Worm (Caenorhabditis elegans) whole organism, young adult: ENCODE measurements around the gene F20D6.9.

Experiments
- B0035.1 ChIP-seq: sonication (generic microtip); optimal IDR thresholded peaks from 2 replicates; lab custom pipeline; 2016; ENCODE audit warnings: missing genetic modification characterization, mild to moderate bottlenecking, missing compliant biosample characterization, missing genotype, missing genetic modification reagents
- B0261.1 ChIP-seq: sonication (generic microtip); optimal IDR thresholded peaks from 2 replicates; lab custom pipeline; 2016; ENCODE audit warnings: mild to moderate bottlenecking, missing genetic modification characterization, moderate library complexity, missing compliant biosample characterization
- D2030.7 ChIP-seq: fragments of 200-800 bp; sonication (Bioruptor generic); IDR thresholded peaks from 2 replicates; pipeline ENCODE4 v1.3.6; 2022; ENCODE audit warnings: missing genetic modification reagents, missing genetic modification characterization, missing compliant biosample characterization
- F52B5.7 ChIP-seq: sonication (generic microtip); optimal IDR thresholded peaks from 2 replicates; lab custom pipeline; 2016; ENCODE audit warnings: mild to moderate bottlenecking, missing genetic modification characterization, missing compliant biosample characterization
- K12H6.12 ChIP-seq: fragments of 200-800 bp; sonication (Bioruptor generic); optimal IDR thresholded peaks from 2 replicates; lab custom pipeline; 2018; ENCODE audit warnings: mild to moderate bottlenecking, missing genetic modification characterization, missing compliant biosample characterization
- ZK185.1 ChIP-seq: sonication (generic microtip); optimal IDR thresholded peaks from 2 replicates; lab custom pipeline; 2016; ENCODE audit warnings: mild to moderate bottlenecking, missing genetic modification characterization, missing compliant biosample characterization; ENCODE audit not compliant: poor library complexity, severe bottlenecking
- akir-1 ChIP-seq: fragments of 200-800 bp; sonication (Bioruptor generic); optimal IDR thresholded peaks from 2 replicates; lab custom pipeline; 2018; ENCODE audit warnings: mild to moderate bottlenecking, missing genetic modification characterization, moderate library complexity, missing compliant biosample characterization
- aptf-3 ChIP-seq: fragments of 200-800 bp; sonication (Bioruptor generic); IDR thresholded peaks from 2 replicates; pipeline ENCODE4 v1.3.6; 2022; ENCODE audit warnings: missing genetic modification characterization, missing compliant biosample characterization
- bed-1 ChIP-seq: fragments of 200-800 bp; sonication (Bioruptor generic); IDR thresholded peaks from 2 replicates; pipeline ENCODE4 v1.3.6; 2022; ENCODE audit warnings: missing genetic modification reagents, missing genetic modification characterization, missing compliant biosample characterization
- ccch-3 ChIP-seq: fragments of 200-800 bp; sonication (Bioruptor generic); optimal IDR thresholded peaks from 2 replicates; lab custom pipeline; 2018; ENCODE audit warnings: mild to moderate bottlenecking, missing genetic modification characterization, missing compliant biosample characterization
- ceh-100 ChIP-seq: fragments of 200-800 bp; sonication (Bioruptor generic); IDR thresholded peaks from 2 replicates; pipeline ENCODE4 v1.3.6; 2022; ENCODE audit warnings: missing genetic modification reagents, missing genetic modification characterization, missing compliant biosample characterization
- ceh-40 ChIP-seq: fragments of 200-800 bp; sonication (Bioruptor generic); IDR thresholded peaks from 2 replicates; pipeline ENCODE4 v1.3.6; 2022; ENCODE audit warnings: missing genetic modification characterization, missing compliant biosample characterization
- ceh-58 ChIP-seq: fragments of 200-800 bp; sonication (Bioruptor generic); IDR thresholded peaks from 2 replicates; pipeline ENCODE4 v1.3.6; 2022; ENCODE audit warnings: missing genetic modification characterization, missing compliant biosample characterization
- ceh-91 ChIP-seq: fragments of 200-800 bp; sonication (Bioruptor generic); IDR thresholded peaks from 2 replicates; pipeline ENCODE4 v1.3.6; 2022; ENCODE audit warnings: missing genetic modification reagents, missing genetic modification characterization, missing compliant biosample characterization
- dox-1 ChIP-seq: fragments of 200-800 bp; sonication (Bioruptor generic); IDR thresholded peaks from 2 replicates; pipeline ENCODE4 v1.3.6; 2022; ENCODE audit warnings: missing genetic modification reagents, missing genetic modification characterization, missing compliant biosample characterization
- egl-44 ChIP-seq: fragments of 200-800 bp; sonication (Bioruptor generic); IDR thresholded peaks from 2 replicates; pipeline ENCODE4 v1.3.6; 2022; ENCODE audit warnings: missing genetic modification reagents, missing genetic modification characterization, missing compliant biosample characterization
- hsf-1 ChIP-seq: fragments of 200-800 bp; sonication (Bioruptor generic); IDR thresholded peaks from 2 replicates; pipeline ENCODE4 v1.3.6; 2022; ENCODE audit warnings: missing genetic modification reagents, missing genetic modification characterization, missing compliant biosample characterization
- lin-40 ChIP-seq: sonication (generic microtip); optimal IDR thresholded peaks from 2 replicates; lab custom pipeline; 2016; ENCODE audit warnings: missing genetic modification characterization, mild to moderate bottlenecking, missing compliant biosample characterization, missing genotype, missing genetic modification reagents
- lsl-1 ChIP-seq: fragments of 200-800 bp; sonication (Bioruptor generic); optimal IDR thresholded peaks from 2 replicates; lab custom pipeline; 2018; ENCODE audit warnings: mild to moderate bottlenecking, missing genetic modification characterization, moderate library complexity, missing compliant biosample characterization
- madf-6 ChIP-seq: fragments of 200-800 bp; sonication (Bioruptor generic); IDR thresholded peaks from 2 replicates; pipeline ENCODE4 v1.3.6; 2022; ENCODE audit warnings: missing genetic modification reagents, missing genetic modification characterization, missing compliant biosample characterization
- nfyb-1 ChIP-seq: fragments of 200-800 bp; sonication (Bioruptor generic); IDR thresholded peaks from 2 replicates; pipeline ENCODE4 v1.3.6; 2022; ENCODE audit warnings: missing genetic modification reagents, missing genetic modification characterization, missing compliant biosample characterization
- pha-4 ChIP-seq: fragments of 150-350 bp; sonication (generic microtip); optimal IDR thresholded peaks from 2 replicates; lab custom pipeline; 2014; ENCODE audit warnings: missing biosample characterization, missing genetic modification reagents, missing genetic modification characterization
- rcor-1 ChIP-seq: fragments of 200-800 bp; sonication (Bioruptor generic); IDR thresholded peaks from 2 replicates; pipeline ENCODE4 v1.3.6; 2022; ENCODE audit warnings: missing genetic modification reagents, missing genetic modification characterization, missing compliant biosample characterization
- rpc-1 ChIP-seq, 2 experiments: fragments of 150-350 bp in 1 of 2; sonication (generic microtip) in 1 of 2; optimal IDR thresholded peaks; 2 replicates each; lab custom pipeline; 2014 to 2018; ENCODE audit warnings: missing biosample characterization in 1 of 2, missing genetic modification characterization in 1 of 2, missing genetic modification reagents in 1 of 2, missing genotype in 1 of 2
- sdz-38 ChIP-seq: sonication (generic microtip); optimal IDR thresholded peaks from 2 replicates; lab custom pipeline; 2016; ENCODE audit warnings: missing genotype, missing genetic modification characterization, missing compliant biosample characterization
- sea-2 ChIP-seq: fragments of 200-800 bp; sonication (Bioruptor generic); IDR thresholded peaks from 2 replicates; pipeline ENCODE4 v1.3.6; 2022; ENCODE audit warnings: missing genetic modification characterization, missing compliant biosample characterization
- snpc-1.3 ChIP-seq: sonication (generic microtip); optimal IDR thresholded peaks from 2 replicates; lab custom pipeline; 2017; ENCODE audit warnings: missing genetic modification characterization, mild to moderate bottlenecking, missing compliant biosample characterization, antibody characterized with exemption, moderate library complexity, missing genotype, missing genetic modification reagents; ENCODE audit not compliant: insufficient read depth
- sptf-2 ChIP-seq: fragments of 200-800 bp; sonication (Bioruptor generic); optimal IDR thresholded peaks from 2 replicates; lab custom pipeline; 2018; ENCODE audit warnings: mild to moderate bottlenecking, missing genetic modification characterization, missing compliant biosample characterization
- tbp1 ChIP-seq: fragments of 200-800 bp; sonication (Bioruptor generic); optimal IDR thresholded peaks from 2 replicates; lab custom pipeline; 2018; ENCODE audit warnings: mild to moderate bottlenecking, missing genetic modification characterization, missing compliant biosample characterization
- tlf-1 ChIP-seq: fragments of 200-800 bp; sonication (Bioruptor generic); optimal IDR thresholded peaks from 2 replicates; lab custom pipeline; 2018; ENCODE audit warnings: mild to moderate bottlenecking, missing genetic modification characterization, missing compliant biosample characterization
- xnd-1 ChIP-seq: sonication (generic microtip); optimal IDR thresholded peaks from 2 replicates; lab custom pipeline; 2016; ENCODE audit warnings: missing genotype, missing genetic modification reagents, missing genetic modification characterization, missing compliant biosample characterization
- zfh-2 ChIP-seq: fragments of 200-800 bp; sonication (Bioruptor generic); conservative IDR thresholded peaks from 2 replicates; pipeline ENCODE4 v1.3.6; 2022; ENCODE audit warnings: missing genetic modification reagents, missing genetic modification characterization, missing compliant biosample characterization

F20D6.9 gene

DNA sequence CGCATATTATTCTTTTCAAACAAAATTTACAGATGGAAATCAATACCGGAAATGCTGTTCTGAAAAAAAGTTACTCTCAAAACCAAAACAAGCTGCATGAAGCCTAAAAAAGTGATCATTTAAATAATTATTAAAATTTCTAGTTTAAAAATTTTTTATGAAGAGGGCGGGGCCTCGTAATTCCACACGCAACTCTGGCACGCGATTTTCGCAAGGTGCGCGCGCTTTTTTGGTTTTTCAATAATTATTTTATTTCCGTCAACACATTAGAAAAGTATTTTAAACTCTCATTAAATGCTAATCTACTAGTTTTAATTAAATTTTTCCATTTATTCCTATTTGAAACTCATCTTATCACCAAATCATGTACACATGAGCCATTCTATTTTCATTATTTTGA lies 47.5 kb downstream of the F20D6.9 start:
- TF ChIP-seq ceh-91 (no peak), rcor-1 (GFP tag; lab: Robert Waterston, UW) (peak; percentile 14; the same call in 1 of the 2 replicates), D2030.7 (GFP tag; lab: Robert Waterston, UW) (peak; percentile 47), ccch-3 (no peak), madf-6 (GFP tag; lab: Robert Waterston, UW) (peak; percentile 38; the same call in 1 of the 2 replicates), hsf-1 (GFP tag; lab: Robert Waterston, UW) (peak; percentile 66), bed-1 (no peak), xnd-1 (tag; lab: Kevin White, UChicago) (no peak), aptf-3 (GFP tag; lab: Robert Waterston, UW) (no peak), K12H6.12 (no peak), ZK185.1 (tag; lab: Kevin White, UChicago) (no peak), ceh-40 (GFP tag; lab: Robert Waterston, UW) (0 out of 2 replicates have a peak, but pooled peaks have one; percentile 22), snpc-1.3 (peak; percentile 16), sea-2 (GFP tag; lab: Robert Waterston, UW) (no peak), B0261.1 (no peak), rpc-1 (optimal IDR thresholded peaks at IDR 0.05; lab: Kevin White, UChicago) (peak; percentile 28), rpc-1 (tag; optimal IDR thresholded peaks at IDR 0.05; lab: Kevin White, UChicago) (no peak), ceh-100 (GFP tag; lab: Robert Waterston, UW) (peak; percentile 34; the same call in 1 of the 2 replicates), egl-44 (no peak), lin-40 (no peak), B0035.1 (tag; lab: Kevin White, UChicago) (no peak), dox-1 (GFP tag; lab: Robert Waterston, UW) (no peak)

ce11 chrV:8129252-8129651 lies 48.0 kb downstream of the F20D6.9 start, which contains the start of gene spr-1:
spr-1 (minus strand) TSS chrV:8129352.
- TF ChIP-seq tbp1 (GFP tag; lab: Kevin White, UChicago) = no peak
- no peak for TF ChIP-seq ceh-58
- no peak for TF ChIP-seq F52B5.7 (tag; lab: Kevin White, UChicago)
- no peak for TF ChIP-seq pha-4 (tag; lab: Kevin White, UChicago)
- TF ChIP-seq sea-2 (GFP tag; lab: Robert Waterston, UW) = no peak
- no peak for TF ChIP-seq sdz-38 (tag; lab: Kevin White, UChicago)
- TF ChIP-seq lsl-1 (GFP tag; lab: Kevin White, UChicago) = no peak
- TF ChIP-seq akir-1 (GFP tag; lab: Kevin White, UChicago) = no peak
- no peak for TF ChIP-seq rcor-1 (GFP tag; lab: Robert Waterston, UW)
- TF ChIP-seq tlf-1 (GFP tag; lab: Kevin White, UChicago) = no peak
- TF ChIP-seq sptf-2 (GFP tag; lab: Kevin White, UChicago) = no peak
- no peak for TF ChIP-seq nfyb-1 (GFP tag; lab: Robert Waterston, UW)
- TF ChIP-seq zfh-2 (GFP tag; lab: Robert Waterston, UW) = no peak
- TF ChIP-seq, all 124 proteins: peak for 0
